Fruit fly (Drosophila melanogaster) whole organism, embryonic: ENCODE measurements around the gene Usp10.

ENCODE experiments used
- Asciz ChIP-seq: fragments of 200-800 bp; sonication (Bioruptor generic); optimal IDR thresholded peaks from 2 replicates; lab custom pipeline; 2017; ENCODE audit warnings: missing biosample characterization, mild to moderate bottlenecking, missing genetic modification characterization, missing genetic modification reagents
- CG1024 ChIP-seq: fragments of 200-800 bp; sonication (Bioruptor generic); IDR thresholded peaks from 2 replicates; pipeline ENCODE4 v1.3.6; 2022; ENCODE audit warnings: missing biosample characterization, missing genetic modification characterization
- CG12299 ChIP-seq: fragments of 200-800 bp; sonication (Bioruptor generic); optimal IDR thresholded peaks from 2 replicates; lab custom pipeline; 2018; ENCODE audit warnings: missing biosample characterization, mild to moderate bottlenecking, missing genetic modification characterization
- CG13296 ChIP-seq: fragments of 200-800 bp; sonication (Bioruptor generic); optimal IDR thresholded peaks from 3 replicates; lab custom pipeline; 2018; ENCODE audit warnings: missing biosample characterization, mild to moderate bottlenecking, missing genetic modification characterization
- CG14667 ChIP-seq: fragments of 200-800 bp; sonication (Bioruptor generic); IDR thresholded peaks from 2 replicates; pipeline ENCODE4 v1.3.6; 2022; ENCODE audit warnings: missing biosample characterization, missing genetic modification characterization
- CG14860 ChIP-seq: fragments of 200-800 bp; sonication (Bioruptor generic); IDR thresholded peaks from 3 replicates; pipeline ENCODE4 v1.3.6; 2022; ENCODE audit warnings: missing biosample characterization, missing genetic modification characterization; ENCODE audit not compliant: partially characterized antibody
- CG17186 ChIP-seq: fragments of 200-800 bp; sonication (Bioruptor generic); optimal IDR thresholded peaks from 3 replicates; lab custom pipeline; 2017; ENCODE audit warnings: missing biosample characterization, missing genetic modification reagents, missing genetic modification characterization
- CG17385 ChIP-seq: fragments of 200-800 bp; sonication (Bioruptor generic); optimal IDR thresholded peaks from 3 replicates; lab custom pipeline; 2018; ENCODE audit warnings: missing biosample characterization, mild to moderate bottlenecking, missing genetic modification characterization
- CG18262 ChIP-seq: fragments of 200-800 bp; optimal IDR thresholded peaks from 3 replicates; lab custom pipeline; 2019; ENCODE audit warnings: missing biosample characterization, mild to moderate bottlenecking, missing genetic modification characterization, moderate library complexity
- CG31365 ChIP-seq: fragments of 200-800 bp; sonication (Bioruptor generic); optimal IDR thresholded peaks from 2 replicates; lab custom pipeline; 2018; ENCODE audit warnings: missing biosample characterization, mild to moderate bottlenecking, missing genetic modification characterization
- CG3726 ChIP-seq: fragments of 200-800 bp; sonication (Bioruptor generic); IDR thresholded peaks from 3 replicates; pipeline ENCODE4, ENCODE4 v1.3.6; 2022; ENCODE audit warnings: missing biosample characterization, missing genetic modification characterization
- CG3847 ChIP-seq: fragments of 200-800 bp; sonication (Bioruptor generic); IDR thresholded peaks from 2 replicates; pipeline ENCODE4 v1.3.6; 2022; ENCODE audit warnings: missing biosample characterization, missing genetic modification characterization
- CG43689 ChIP-seq: fragments of 200-800 bp; sonication (Bioruptor generic); IDR thresholded peaks from 2 replicates; pipeline ENCODE4 v1.3.6; 2022; ENCODE audit warnings: missing biosample characterization, missing genetic modification characterization
- CG4424 ChIP-seq: fragments of 200-800 bp; sonication (Bioruptor generic); optimal IDR thresholded peaks from 3 replicates; lab custom pipeline; 2016; ENCODE audit warnings: missing biosample characterization, missing genetic modification characterization
- CG5245 ChIP-seq: fragments of 200-800 bp; sonication (Bioruptor generic); optimal IDR thresholded peaks from 3 replicates; lab custom pipeline; 2016; ENCODE audit warnings: missing biosample characterization, missing genetic modification characterization
- CG6689 ChIP-seq: fragments of 200-800 bp; sonication (Bioruptor generic); IDR thresholded peaks from 2 replicates; pipeline ENCODE4 v1.3.6; 2022; ENCODE audit warnings: missing biosample characterization, missing genetic modification characterization
- CG9876 ChIP-seq: fragments of 200-800 bp; sonication (Bioruptor generic); optimal IDR thresholded peaks from 2 replicates; lab custom pipeline; 2016; ENCODE audit warnings: missing biosample characterization, missing genetic modification characterization
- D19B ChIP-seq: fragments of 200-800 bp; sonication (Bioruptor generic); optimal IDR thresholded peaks from 2 replicates; lab custom pipeline; 2017; ENCODE audit warnings: missing biosample characterization, mild to moderate bottlenecking, missing genetic modification characterization
- Doc3 ChIP-seq: fragments of 200-800 bp; sonication (Bioruptor generic); IDR thresholded peaks from 3 replicates; pipeline ENCODE4 v1.3.6; 2022; ENCODE audit warnings: missing biosample characterization, missing genetic modification characterization; ENCODE audit not compliant: partially characterized antibody
- ERR ChIP-seq: fragments of 200-800 bp; sonication (Bioruptor generic); optimal IDR thresholded peaks from 2 replicates; lab custom pipeline; 2016; ENCODE audit warnings: missing biosample characterization, missing genetic modification characterization
- GATAe ChIP-seq: fragments of 200-800 bp; sonication (Bioruptor generic); conservative IDR thresholded peaks from 2 replicates; pipeline ENCODE4 v1.3.6; 2022; ENCODE audit warnings: missing biosample characterization, missing genetic modification characterization
- Gsc ChIP-seq: fragments of 200-800 bp; sonication (Bioruptor generic); IDR thresholded peaks from 2 replicates; pipeline ENCODE4 v1.3.6; 2022; ENCODE audit warnings: missing biosample characterization, missing genetic modification characterization
- H15 ChIP-seq: fragments of 200-800 bp; sonication (Bioruptor generic); IDR thresholded peaks from 3 replicates; pipeline ENCODE4 v1.3.6; 2022; ENCODE audit warnings: missing biosample characterization, missing genetic modification characterization
- Hr3 ChIP-seq: fragments of 200-800 bp; sonication (Bioruptor generic); optimal IDR thresholded peaks from 3 replicates; lab custom pipeline; 2016; ENCODE audit warnings: missing biosample characterization, missing genetic modification characterization
- Hr51 ChIP-seq, 2 experiments: fragments of 200-800 bp; sonication (Bioruptor generic); optimal IDR thresholded peaks; 2 replicates in 1 of 2; 3 replicates in 1 of 2; lab custom pipeline; 2016 to 2018; ENCODE audit warnings: missing biosample characterization in 2 of 2, missing genetic modification characterization in 2 of 2, mild to moderate bottlenecking in 1 of 2, moderate library complexity in 1 of 2
- Mad ChIP-seq: fragments of 200-800 bp; sonication (Bioruptor generic); optimal IDR thresholded peaks from 2 replicates; lab custom pipeline; 2016; ENCODE audit warnings: missing biosample characterization, missing genetic modification characterization
- Sin3A ChIP-seq: fragments of >200 bp; optimal IDR thresholded peaks from 2 replicates; lab custom pipeline; 2018
- Trl ChIP-seq, 3 experiments: fragments of >200 bp in 2 of 3; fragments of 200-800 bp in 1 of 3; sonication (Bioruptor generic) in 1 of 3; optimal IDR thresholded peaks; 2 replicates in 1 of 3; 3 replicates in 2 of 3; lab custom pipeline; 2016 to 2017; ENCODE audit warnings: missing biosample characterization in 1 of 3, missing genetic modification characterization in 1 of 3
- Usf ChIP-seq: fragments of 200-800 bp; sonication (Bioruptor generic); optimal IDR thresholded peaks from 2 replicates; lab custom pipeline; 2017; ENCODE audit warnings: missing genotype, missing biosample characterization, missing genetic modification characterization
- bcd ChIP-seq: fragments of 200-800 bp; sonication (Bioruptor generic); optimal IDR thresholded peaks from 2 replicates; lab custom pipeline; 2017; ENCODE audit warnings: missing biosample characterization, mild to moderate bottlenecking, missing genetic modification characterization
- cas ChIP-seq: fragments of 200-800 bp; sonication (Bioruptor generic); IDR thresholded peaks from 2 replicates; pipeline ENCODE4 v1.3.6; 2022; ENCODE audit warnings: missing biosample characterization, missing genetic modification characterization
- chif ChIP-seq, 2 experiments: fragments of 200-800 bp; sonication (Bioruptor generic); optimal IDR thresholded peaks; 3 replicates each; lab custom pipeline; 2016; ENCODE audit warnings: missing biosample characterization in 2 of 2, missing genetic modification characterization in 2 of 2
- chm ChIP-seq: fragments of 200-800 bp; sonication (Bioruptor generic); IDR thresholded peaks from 2 replicates; pipeline ENCODE4 v1.3.6; 2022; ENCODE audit warnings: missing biosample characterization, missing genetic modification characterization
- ci ChIP-seq: fragments of 200-800 bp; sonication (Bioruptor generic); IDR thresholded peaks from 3 replicates; pipeline ENCODE4 v1.3.6; 2022; ENCODE audit warnings: missing biosample characterization, missing genetic modification characterization
- croc ChIP-seq: fragments of 200-800 bp; sonication (Bioruptor generic); conservative IDR thresholded peaks from 3 replicates; pipeline ENCODE4 v1.3.6; 2022; ENCODE audit warnings: missing biosample characterization, missing genetic modification characterization
- crol ChIP-seq: fragments of 200-800 bp; sonication (Bioruptor generic); IDR thresholded peaks from 2 replicates; pipeline ENCODE4 v1.3.6; 2022; ENCODE audit warnings: missing biosample characterization, missing genetic modification characterization
- esg ChIP-seq: fragments of 200-800 bp; sonication (Bioruptor generic); conservative IDR thresholded peaks from 2 replicates; pipeline ENCODE4 v1.3.6; 2022; ENCODE audit warnings: missing biosample characterization, missing genetic modification characterization
- ewg ChIP-seq: fragments of 200-800 bp; sonication (Bioruptor generic); optimal IDR thresholded peaks from 3 replicates; lab custom pipeline; 2017; ENCODE audit warnings: mild to moderate bottlenecking, missing biosample characterization, missing genetic modification reagents, missing genetic modification characterization
- gce ChIP-seq: fragments of 200-800 bp; sonication (Bioruptor generic); IDR thresholded peaks from 3 replicates; pipeline ENCODE4 v1.3.6; 2022; ENCODE audit warnings: missing biosample characterization, missing genetic modification characterization
- her ChIP-seq: fragments of 200-800 bp; sonication (Bioruptor generic); optimal IDR thresholded peaks from 2 replicates; lab custom pipeline; 2016; ENCODE audit warnings: missing biosample characterization, missing genetic modification characterization
- lilli ChIP-seq: fragments of 200-800 bp; sonication (Bioruptor generic); optimal IDR thresholded peaks from 3 replicates; lab custom pipeline; 2016; ENCODE audit warnings: missing biosample characterization, missing genetic modification characterization
- mirr ChIP-seq: fragments of 200-800 bp; sonication (Bioruptor generic); optimal IDR thresholded peaks from 3 replicates; lab custom pipeline; 2018; ENCODE audit warnings: missing biosample characterization, mild to moderate bottlenecking, missing genetic modification characterization
- nom ChIP-seq: fragments of 200-800 bp; sonication (Bioruptor generic); optimal IDR thresholded peaks from 2 replicates; lab custom pipeline; 2017; ENCODE audit warnings: missing biosample characterization, missing genetic modification characterization, mild to moderate bottlenecking, moderate library complexity, missing genetic modification reagents
- otp ChIP-seq: fragments of 200-800 bp; sonication (Bioruptor generic); IDR thresholded peaks from 3 replicates; pipeline ENCODE4, ENCODE4 v1.3.6; 2022; ENCODE audit warnings: missing biosample characterization, missing genetic modification characterization
- ro ChIP-seq: fragments of 200-800 bp; sonication (Bioruptor generic); IDR thresholded peaks from 2 replicates; pipeline ENCODE4 v1.3.6; 2022; ENCODE audit warnings: missing biosample characterization, missing genetic modification characterization
- sens ChIP-seq: fragments of 200-800 bp; sonication (Bioruptor generic); peaks from one replicate; lab custom pipeline; 2016; ENCODE audit warnings: missing biosample characterization, missing genetic modification characterization
- seq ChIP-seq: fragments of 200-800 bp; sonication (Bioruptor generic); IDR thresholded peaks from 2 replicates; pipeline ENCODE4 v1.3.6; 2022; ENCODE audit warnings: missing biosample characterization, missing genetic modification characterization
- sug ChIP-seq: fragments of 200-800 bp; optimal IDR thresholded peaks from 2 replicates; lab custom pipeline; 2019; ENCODE audit warnings: missing biosample characterization, mild to moderate bottlenecking, missing genetic modification characterization, moderate library complexity
- twi ChIP-seq: fragments of 200-800 bp; optimal IDR thresholded peaks from 2 replicates; lab custom pipeline; 2019; ENCODE audit warnings: missing biosample characterization, mild to moderate bottlenecking, missing genetic modification characterization, moderate library complexity
- unpg ChIP-seq: fragments of 200-800 bp; sonication (Bioruptor generic); optimal IDR thresholded peaks from 3 replicates; lab custom pipeline; 2018; ENCODE audit warnings: missing biosample characterization, mild to moderate bottlenecking, missing genetic modification characterization, moderate library complexity
- wek ChIP-seq: fragments of 200-800 bp; sonication (Bioruptor generic); optimal IDR thresholded peaks from 3 replicates; lab custom pipeline; 2018; ENCODE audit warnings: missing biosample characterization, mild to moderate bottlenecking, missing genetic modification characterization, moderate library complexity

Gene Usp10

dm6 chr3L:881496-882235 is 10.0 kb downstream of the Usp10 start, which contains the start of gene CG13907 (continued):
- TF ChIP-seq mirr (GFP tag; lab: Kevin White, UChicago): no peak
- TF ChIP-seq esg (GFP tag; lab: Robert Waterston, UW): no peak
- no peak for TF ChIP-seq CG5245 (GFP tag; lab: Kevin White, UChicago)
- no peak for TF ChIP-seq Mad (GFP tag; lab: Kevin White, UChicago)
- no peak for TF ChIP-seq CG1024
- no peak for TF ChIP-seq cas (GFP tag; lab: Robert Waterston, UW)
- TF ChIP-seq CG43689: no peak
- TF ChIP-seq twi (tag; lab: Kevin White, UChicago): no peak
- peak; percentile 63 for TF ChIP-seq ewg
- no peak for TF ChIP-seq CG18262 (tag; lab: Kevin White, UChicago)
- no peak for TF ChIP-seq sug (tag; lab: Kevin White, UChicago)
- no peak for TF ChIP-seq CG12299 (tag; lab: Kevin White, UChicago)
- TF ChIP-seq CG17186 (GFP tag; lab: Kevin White, UChicago): no peak
- no peak for TF ChIP-seq ERR (GFP tag; lab: Kevin White, UChicago)
- no peak for TF ChIP-seq CG6689 (GFP tag; lab: Robert Waterston, UW)
- TF ChIP-seq CG17385 (GFP tag; lab: Kevin White, UChicago): peak; percentile 16
- TF ChIP-seq CG14860 (GFP tag; lab: Robert Waterston, UW): no peak
- no peak for TF ChIP-seq D19B
- peak; percentile 87 to 93 for TF ChIP-seq Trl (optimal IDR thresholded peaks at IDR 0.05; lab: Kevin White, UChicago)
- TF ChIP-seq Trl (GFP tag; optimal IDR thresholded peaks at IDR 0.05; lab: Kevin White, UChicago): peak; percentile 40
- no peak; the same call in 1 of the 2 replicates for TF ChIP-seq chm (GFP tag; lab: Robert Waterston, UW)
- no peak for TF ChIP-seq Gsc (GFP tag; lab: Robert Waterston, UW)
- TF ChIP-seq otp (GFP tag; lab: Robert Waterston, UW): no peak
- no peak for TF ChIP-seq chif (GFP tag; optimal IDR thresholded peaks at IDR 0.05; lab: Kevin White, UChicago)
- TF ChIP-seq her (GFP tag; lab: Kevin White, UChicago): no peak
- no peak for TF ChIP-seq lilli (GFP tag; lab: Kevin White, UChicago)
- TF ChIP-seq sens (GFP tag; lab: Kevin White, UChicago): no peak
- TF ChIP-seq Sin3A (lab: Kevin White, UChicago): no peak
- peak; percentile 9; the same call in 1 of the 3 replicates for TF ChIP-seq ci
- TF ChIP-seq gce (GFP tag; lab: Robert Waterston, UW): no peak
- TF ChIP-seq nom (GFP tag; lab: Kevin White, UChicago): no peak
- TF ChIP-seq Hr3: no peak
- no peak for TF ChIP-seq H15 (GFP tag; lab: Robert Waterston, UW)
- TF ChIP-seq CG14667 (GFP tag; lab: Robert Waterston, UW): no peak
- TF ChIP-seq CG31365: no peak
- no peak for TF ChIP-seq Asciz (GFP tag; lab: Kevin White, UChicago)
- no peak for TF ChIP-seq CG9876
- TF ChIP-seq crol (GFP tag; lab: Robert Waterston, UW): peak; percentile 61; the same call in 1 of the 2 replicates
- TF ChIP-seq croc (GFP tag; lab: Robert Waterston, UW): no peak
- TF ChIP-seq CG13296 (GFP tag; lab: Kevin White, UChicago): no peak
- TF ChIP-seq Hr51 (GFP tag; optimal IDR thresholded peaks at IDR 0.05; lab: Kevin White, UChicago): no peak
- no peak for TF ChIP-seq CG4424 (GFP tag; lab: Kevin White, UChicago)
- TF ChIP-seq CG3847: no peak
- no peak for TF ChIP-seq ro (GFP tag; lab: Robert Waterston, UW)
- TF ChIP-seq bcd (GFP tag; lab: Kevin White, UChicago): no peak
- peak; percentile 49 for TF ChIP-seq wek
- no peak for TF ChIP-seq unpg (GFP tag; lab: Kevin White, UChicago)
- TF ChIP-seq CG3726: no peak
- TF ChIP-seq seq (GFP tag; lab: Robert Waterston, UW): no peak; the same call in 1 of the 2 replicates
- no peak for TF ChIP-seq Usf
- TF ChIP-seq GATAe: no peak
- TF ChIP-seq Doc3 (GFP tag; lab: Robert Waterston, UW): peak; percentile 17; the same call in 1 of the 3 replicates
